Worm (Caenorhabditis elegans) whole organism, young adult: Measurements from ENCODE around the gene Y60C6A.1.

Source experiments
- C06A6.2 ChIP-seq: fragments of 200-800 bp; sonication (Bioruptor generic); conservative IDR thresholded peaks from 2 replicates; pipeline ENCODE4 v1.3.6; 2022; ENCODE audit warnings: missing genetic modification characterization, missing compliant biosample characterization
- D2030.7 ChIP-seq: fragments of 200-800 bp; sonication (Bioruptor generic); IDR thresholded peaks from 2 replicates; pipeline ENCODE4 v1.3.6; 2022; ENCODE audit warnings: missing genetic modification reagents, missing genetic modification characterization, missing compliant biosample characterization
- F37B4.10 ChIP-seq: fragments of 200-800 bp; sonication (Bioruptor generic); IDR thresholded peaks from 2 replicates; pipeline ENCODE4 v1.3.6; 2022; ENCODE audit warnings: missing genetic modification characterization, missing compliant biosample characterization
- F39B2.1 ChIP-seq: fragments of 200-800 bp; sonication (Bioruptor generic); IDR thresholded peaks from 2 replicates; pipeline ENCODE4 v1.3.6; 2022; ENCODE audit warnings: missing genetic modification reagents, missing genetic modification characterization, missing compliant biosample characterization
- F52B5.7 ChIP-seq: sonication (generic microtip); optimal IDR thresholded peaks from 2 replicates; lab custom pipeline; 2016; ENCODE audit warnings: mild to moderate bottlenecking, missing genetic modification characterization, missing compliant biosample characterization
- F57A8.1 ChIP-seq: fragments of 200-800 bp; sonication (Bioruptor generic); optimal IDR thresholded peaks from 2 replicates; lab custom pipeline; 2018; ENCODE audit warnings: mild to moderate bottlenecking, missing genetic modification characterization, moderate library complexity, missing compliant biosample characterization
- K11D2.4 ChIP-seq: fragments of 200-800 bp; sonication (Bioruptor generic); IDR thresholded peaks from 2 replicates; pipeline ENCODE4 v1.3.6; 2022; ENCODE audit warnings: missing genetic modification reagents, missing genetic modification characterization, missing compliant biosample characterization
- T26A5.8 ChIP-seq: sonication (generic microtip); optimal IDR thresholded peaks from 2 replicates; lab custom pipeline; 2016; ENCODE audit warnings: missing genetic modification characterization, missing compliant biosample characterization
- Y95B8A.8 ChIP-seq: fragments of 200-800 bp; sonication (Bioruptor generic); IDR thresholded peaks from 2 replicates; pipeline ENCODE4 v1.3.6; 2022; ENCODE audit warnings: missing genetic modification reagents, missing genetic modification characterization, missing compliant biosample characterization
- ZK185.1 ChIP-seq: sonication (generic microtip); optimal IDR thresholded peaks from 2 replicates; lab custom pipeline; 2016; ENCODE audit warnings: mild to moderate bottlenecking, missing genetic modification characterization, missing compliant biosample characterization; ENCODE audit not compliant: poor library complexity, severe bottlenecking
- attf-3 ChIP-seq: fragments of 200-800 bp; sonication (Bioruptor generic); conservative IDR thresholded peaks from 2 replicates; pipeline ENCODE4 v1.3.6; 2022; ENCODE audit warnings: missing genetic modification reagents, missing genetic modification characterization, missing compliant biosample characterization
- ccch-3 ChIP-seq: fragments of 200-800 bp; sonication (Bioruptor generic); optimal IDR thresholded peaks from 2 replicates; lab custom pipeline; 2018; ENCODE audit warnings: mild to moderate bottlenecking, missing genetic modification characterization, missing compliant biosample characterization
- cebp-1 ChIP-seq, 2 experiments: fragments of 200-800 bp in 1 of 2; sonication (Bioruptor generic) in 1 of 2; sonication (generic microtip) in 1 of 2; IDR thresholded peaks in 1 of 2; optimal IDR thresholded peaks in 1 of 2; 2 replicates each; pipeline versions ENCODE4 v1.3.6 to Lab custom; 2017 to 2022; ENCODE audit warnings: missing compliant biosample characterization in 2 of 2, missing genetic modification characterization in 2 of 2, mild to moderate bottlenecking in 1 of 2, missing genetic modification reagents in 1 of 2, moderate library complexity in 1 of 2
- cebp-2 ChIP-seq: fragments of 200-800 bp; sonication (Bioruptor generic); IDR thresholded peaks from 2 replicates; pipeline ENCODE4 v1.3.6; 2022; ENCODE audit warnings: missing genetic modification characterization, missing compliant biosample characterization
- ceh-100 ChIP-seq: fragments of 200-800 bp; sonication (Bioruptor generic); IDR thresholded peaks from 2 replicates; pipeline ENCODE4 v1.3.6; 2022; ENCODE audit warnings: missing genetic modification reagents, missing genetic modification characterization, missing compliant biosample characterization
- ceh-40 ChIP-seq: fragments of 200-800 bp; sonication (Bioruptor generic); IDR thresholded peaks from 2 replicates; pipeline ENCODE4 v1.3.6; 2022; ENCODE audit warnings: missing genetic modification characterization, missing compliant biosample characterization
- ceh-79 ChIP-seq: sonication (generic microtip); optimal IDR thresholded peaks from 2 replicates; lab custom pipeline; 2017; ENCODE audit warnings: mild to moderate bottlenecking, missing genetic modification characterization, missing compliant biosample characterization
- dox-1 ChIP-seq: fragments of 200-800 bp; sonication (Bioruptor generic); IDR thresholded peaks from 2 replicates; pipeline ENCODE4 v1.3.6; 2022; ENCODE audit warnings: missing genetic modification reagents, missing genetic modification characterization, missing compliant biosample characterization
- gei-17 ChIP-seq: fragments of 200-800 bp; sonication (Bioruptor generic); optimal IDR thresholded peaks from 2 replicates; lab custom pipeline; 2018; ENCODE audit warnings: mild to moderate bottlenecking, missing genetic modification characterization, missing compliant biosample characterization
- hlh-12 ChIP-seq: sonication (generic microtip); optimal IDR thresholded peaks from 2 replicates; lab custom pipeline; 2016; ENCODE audit warnings: missing genetic modification characterization, missing compliant biosample characterization
- hmg-20 ChIP-seq: fragments of 200-800 bp; sonication (Bioruptor generic); IDR thresholded peaks from 2 replicates; pipeline ENCODE4 v1.3.6; 2022; ENCODE audit warnings: missing genetic modification reagents, missing genetic modification characterization, missing compliant biosample characterization
- hsf-1 ChIP-seq: fragments of 200-800 bp; sonication (Bioruptor generic); IDR thresholded peaks from 2 replicates; pipeline ENCODE4 v1.3.6; 2022; ENCODE audit warnings: missing genetic modification reagents, missing genetic modification characterization, missing compliant biosample characterization
- let-607 ChIP-seq, 2 experiments: fragments of 200-800 bp in 1 of 2; sonication (Bioruptor generic) in 1 of 2; sonication (generic microtip) in 1 of 2; optimal IDR thresholded peaks; 2 replicates each; lab custom pipeline; 2016 to 2018; ENCODE audit warnings: mild to moderate bottlenecking in 2 of 2, missing compliant biosample characterization in 2 of 2, missing genetic modification characterization in 2 of 2, moderate library complexity in 2 of 2, missing genotype in 1 of 2
- madf-6 ChIP-seq: fragments of 200-800 bp; sonication (Bioruptor generic); IDR thresholded peaks from 2 replicates; pipeline ENCODE4 v1.3.6; 2022; ENCODE audit warnings: missing genetic modification reagents, missing genetic modification characterization, missing compliant biosample characterization
- mes-4 ChIP-seq: sonication (generic microtip); optimal IDR thresholded peaks from 2 replicates; lab custom pipeline; 2016; ENCODE audit warnings: missing genotype, missing genetic modification characterization, missing compliant biosample characterization
- nhr-179 ChIP-seq: sonication (generic microtip); optimal IDR thresholded peaks from 2 replicates; lab custom pipeline; 2016; ENCODE audit warnings: mild to moderate bottlenecking, missing genetic modification characterization, missing compliant biosample characterization
- rcor-1 ChIP-seq: fragments of 200-800 bp; sonication (Bioruptor generic); IDR thresholded peaks from 2 replicates; pipeline ENCODE4 v1.3.6; 2022; ENCODE audit warnings: missing genetic modification reagents, missing genetic modification characterization, missing compliant biosample characterization
- rpc-1 ChIP-seq, 2 experiments: fragments of 150-350 bp in 1 of 2; sonication (generic microtip) in 1 of 2; optimal IDR thresholded peaks; 2 replicates each; lab custom pipeline; 2014 to 2018; ENCODE audit warnings: missing biosample characterization in 1 of 2, missing genetic modification characterization in 1 of 2, missing genetic modification reagents in 1 of 2, missing genotype in 1 of 2
- snpc-4 ChIP-seq, 5 experiments: fragments of 150-350 bp in 1 of 5; sonication (generic microtip) in 4 of 5; optimal IDR thresholded peaks; 2 replicates each; lab custom pipeline; 2014 to 2018; ENCODE audit warnings: missing genetic modification characterization in 5 of 5, missing biosample characterization in 3 of 5, antibody characterized with exemption in 2 of 5, mild to moderate bottlenecking in 2 of 5, missing compliant biosample characterization in 2 of 5, missing genotype in 2 of 5, moderate library complexity in 2 of 5, missing genetic modification reagents in 1 of 5
- somi-1 ChIP-seq: fragments of 200-800 bp; sonication (Bioruptor generic); optimal IDR thresholded peaks from 2 replicates; lab custom pipeline; 2018; ENCODE audit warnings: mild to moderate bottlenecking, missing genetic modification characterization, missing compliant biosample characterization
- ztf-18 ChIP-seq: sonication (generic microtip); optimal IDR thresholded peaks from 2 replicates; lab custom pipeline; 2016; ENCODE audit warnings: missing genotype, mild to moderate bottlenecking, missing genetic modification characterization, missing compliant biosample characterization
- ztf-25 ChIP-seq: fragments of 200-800 bp; sonication (Bioruptor generic); IDR thresholded peaks from 2 replicates; pipeline ENCODE4 v1.3.6; 2022; ENCODE audit warnings: missing genetic modification reagents, missing genetic modification characterization, missing compliant biosample characterization
- ztf-26 ChIP-seq: sonication (generic microtip); optimal IDR thresholded peaks from 2 replicates; lab custom pipeline; 2017; ENCODE audit warnings: missing genetic modification characterization, missing compliant biosample characterization
- ztf-3 ChIP-seq: fragments of 200-800 bp; sonication (Bioruptor generic); optimal IDR thresholded peaks from 2 replicates; lab custom pipeline; 2018; ENCODE audit warnings: mild to moderate bottlenecking, missing genetic modification characterization, missing compliant biosample characterization
- ztf-6 ChIP-seq: fragments of 200-800 bp; sonication (Bioruptor generic); IDR thresholded peaks from 2 replicates; pipeline ENCODE4 v1.3.6; 2022; ENCODE audit warnings: missing genetic modification reagents, missing genetic modification characterization, missing compliant biosample characterization

Gene Y60C6A.1

ce11 chrV:4818563-4818962 lies 35.1 kb downstream of the Y60C6A.1 start, which contains the start of gene ccep-97:
Gene ccep-97 (minus strand): TSS chrV:4818663.
- TF ChIP-seq madf-6 (GFP tag; lab: Robert Waterston, UW) (peak; percentile 31; the same call in 1 of the 2 replicates), ccch-3 (GFP tag; lab: Kevin White, UChicago) (no peak), ztf-26 (no peak), D2030.7 (no peak)

ce11 chrV:4820601-4821000 lies 37.2 kb downstream of the Y60C6A.1 start:
- no peak for TF ChIP-seq mes-4 (tag; lab: Kevin White, UChicago)
- no peak for TF ChIP-seq hmg-20 (GFP tag; lab: Robert Waterston, UW)
- TF ChIP-seq let-607 (tag; optimal IDR thresholded peaks at IDR 0.05; lab: Kevin White, UChicago) = no peak
- no peak for TF ChIP-seq hlh-12 (tag; lab: Kevin White, UChicago)
- no peak for TF ChIP-seq ceh-40 (GFP tag; lab: Robert Waterston, UW)
- no peak for TF ChIP-seq F37B4.10
- no peak for TF ChIP-seq ztf-6 (GFP tag; lab: Robert Waterston, UW)
- no peak for TF ChIP-seq F57A8.1 (GFP tag; lab: Kevin White, UChicago)
- no peak for TF ChIP-seq ztf-3 (GFP tag; lab: Kevin White, UChicago)
- TF ChIP-seq ceh-79 (tag; lab: Kevin White, UChicago) = no peak
- TF ChIP-seq gei-17 = no peak
- no peak for TF ChIP-seq ztf-18 (tag; lab: Kevin White, UChicago)
- peak; percentile 84 for TF ChIP-seq cebp-1 (GFP tag; IDR thresholded peaks at IDR 0.05; lab: Robert Waterston, UW)
- TF ChIP-seq cebp-1 (tag; optimal IDR thresholded peaks at IDR 0.05; lab: Kevin White, UChicago) = peak; percentile 95
- no peak for TF ChIP-seq rpc-1 (optimal IDR thresholded peaks at IDR 0.05; lab: Kevin White, UChicago)
- TF ChIP-seq rpc-1 (tag; optimal IDR thresholded peaks at IDR 0.05; lab: Kevin White, UChicago) = no peak
- TF ChIP-seq somi-1 (GFP tag; lab: Kevin White, UChicago) = peak; percentile 36
- no peak for TF ChIP-seq snpc-4 (GFP tag; optimal IDR thresholded peaks at IDR 0.05; lab: Kevin White, UChicago)
- no peak for TF ChIP-seq snpc-4 (tag; optimal IDR thresholded peaks at IDR 0.05; lab: Kevin White, UChicago)
- TF ChIP-seq, all 124 proteins: peak for 2

ce11 chrV:4823323-4823682 lies 39.9 kb downstream of the Y60C6A.1 start, which contains the start of gene adss-1:
Gene adss-1 (minus strand): TSS chrV:4823423.
- TF ChIP-seq ZK185.1 (tag; lab: Kevin White, UChicago) = no peak
- no peak for TF ChIP-seq cebp-2 (GFP tag; lab: Robert Waterston, UW)
- TF ChIP-seq ztf-25 = no peak
- no peak for TF ChIP-seq C06A6.2
- TF ChIP-seq rcor-1 (GFP tag; lab: Robert Waterston, UW) = no peak
- TF ChIP-seq F37B4.10 = no peak
- no peak for TF ChIP-seq dox-1 (GFP tag; lab: Robert Waterston, UW)
- TF ChIP-seq nhr-179 (tag; lab: Kevin White, UChicago) = no peak
- TF ChIP-seq F52B5.7 = no peak
- no peak for TF ChIP-seq Y95B8A.8 (GFP tag; lab: Robert Waterston, UW)
- no peak for TF ChIP-seq hsf-1 (GFP tag; lab: Robert Waterston, UW)
- TF ChIP-seq K11D2.4 (GFP tag; lab: Robert Waterston, UW) = no peak
- no peak for TF ChIP-seq attf-3
- TF ChIP-seq D2030.7 = no peak
- TF ChIP-seq ceh-100 (GFP tag; lab: Robert Waterston, UW) = no peak
- TF ChIP-seq F39B2.1 = no peak
- no peak for TF ChIP-seq T26A5.8 (tag; lab: Kevin White, UChicago)
